Worm (Caenorhabditis elegans) whole organism, midembryonic: ENCODE results near the gene epg-4.

Experiments
- T22C8.4 ChIP-seq: fragments of 200-800 bp; sonication (Bioruptor generic); IDR thresholded peaks from 2 replicates; pipeline ENCODE4 v1.3.6; 2022; ENCODE audit warnings: missing genetic modification characterization, missing compliant biosample characterization
- cog-1 ChIP-seq: sonication (generic microtip); optimal IDR thresholded peaks from 2 replicates; lab custom pipeline; 2016; ENCODE audit warnings: missing genetic modification characterization, missing compliant biosample characterization
- flt-1 ChIP-seq: fragments of 200-800 bp; sonication (Bioruptor generic); IDR thresholded peaks from 2 replicates; pipeline ENCODE4 v1.3.6; 2022; ENCODE audit warnings: missing genetic modification characterization, missing compliant biosample characterization
- klf-2 ChIP-seq: fragments of 200-800 bp; sonication (Bioruptor generic); conservative IDR thresholded peaks from 2 replicates; pipeline ENCODE4 v1.3.6; 2022; ENCODE audit warnings: missing genetic modification reagents, missing genetic modification characterization, missing compliant biosample characterization
- med-1 ChIP-seq: sonication (generic microtip); optimal IDR thresholded peaks from 2 replicates; lab custom pipeline; 2017; ENCODE audit warnings: missing genetic modification characterization, mild to moderate bottlenecking, missing compliant biosample characterization, antibody characterized with exemption, missing genetic modification reagents; ENCODE audit not compliant: insufficient read depth
- ref-1 ChIP-seq: fragments of 200-800 bp; sonication (Bioruptor generic); conservative IDR thresholded peaks from 2 replicates; pipeline ENCODE4 v1.3.6; 2022; ENCODE audit warnings: missing genetic modification reagents, missing genetic modification characterization, missing compliant biosample characterization
- tab-1 ChIP-seq: fragments of 200-800 bp; sonication (Bioruptor generic); IDR thresholded peaks from 2 replicates; pipeline ENCODE4 v1.3.6; 2022; ENCODE audit warnings: missing genetic modification characterization, missing compliant biosample characterization
- ztf-23 ChIP-seq: fragments of 200-800 bp; sonication (Bioruptor generic); IDR thresholded peaks from 2 replicates; pipeline ENCODE4 v1.3.6; 2022; ENCODE audit warnings: missing genetic modification reagents, missing genetic modification characterization, missing compliant biosample characterization
- ztf-29 ChIP-seq: fragments of 200-800 bp; sonication (Bioruptor generic); IDR thresholded peaks from 2 replicates; pipeline ENCODE4 v1.3.6; 2022; ENCODE audit warnings: missing genetic modification reagents, missing genetic modification characterization, missing compliant biosample characterization

The epg-4 gene

DNA sequence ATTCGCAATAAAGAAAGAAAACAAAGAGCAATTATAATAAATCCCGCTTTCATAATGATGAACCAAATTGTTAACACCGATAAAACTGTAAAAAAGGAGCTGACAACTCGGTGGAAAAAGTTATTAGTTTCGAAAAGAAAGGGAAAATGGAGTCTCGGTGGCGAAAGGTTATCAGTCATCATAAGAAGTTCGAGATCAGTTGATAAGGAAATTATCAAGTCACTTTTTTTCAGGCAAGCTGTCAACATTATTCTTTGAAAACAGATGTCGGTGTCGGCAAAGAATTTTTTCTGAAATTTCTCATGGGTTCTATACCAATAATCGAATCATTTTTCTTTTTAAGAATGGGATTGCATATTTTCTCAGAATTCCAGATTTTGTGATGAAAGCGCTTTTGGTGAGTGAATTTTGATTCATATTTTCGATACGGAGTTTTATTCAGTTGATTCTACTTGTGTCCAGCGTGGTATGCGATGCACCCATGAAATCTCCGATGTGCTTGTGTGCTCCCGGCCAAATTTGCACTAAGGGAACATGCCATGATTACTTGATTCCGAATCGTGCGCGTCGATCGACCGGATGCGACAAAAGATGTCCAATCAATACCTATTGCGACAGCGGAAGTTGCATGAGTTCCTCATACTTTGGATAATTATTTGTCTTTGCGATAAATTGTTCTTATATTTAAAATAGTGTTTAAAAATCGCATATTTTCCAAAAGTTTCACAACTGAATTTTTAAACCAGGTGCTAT is 6.5 kb downstream of the epg-4 start, which contains the start of the genes F37C12.21 and F37C12.10:
Gene F37C12.21, plus strand, starts transcription at position 58 of the 753 bp plus-strand sequence.
Gene F37C12.10, minus strand, starts transcription at position 85 of the 753 bp plus-strand sequence.
- TF ChIP-seq flt-1 (GFP tag; lab: Robert Waterston, UW) (no peak), tab-1 (GFP tag; lab: Robert Waterston, UW) (no peak), ref-1 (GFP tag; lab: Robert Waterston, UW) (no peak), klf-2 (GFP tag; lab: Robert Waterston, UW) (no peak), cog-1 (tag; lab: Kevin White, UChicago) (no peak), T22C8.4 (GFP tag; lab: Robert Waterston, UW) (no peak), ztf-23 (GFP tag; lab: Robert Waterston, UW) (no peak), ztf-29 (GFP tag; lab: Robert Waterston, UW) (no peak), med-1 (GFP tag; lab: Kevin White, UChicago) (no peak)

- TF ChIP-seq ref-1 (GFP tag; lab: Robert Waterston, UW) (no peak), klf-2 (GFP tag; lab: Robert Waterston, UW) (no peak), tab-1 (GFP tag; lab: Robert Waterston, UW) (no peak), cog-1 (tag; lab: Kevin White, UChicago) (peak; percentile 34), ztf-23 (GFP tag; lab: Robert Waterston, UW) (peak; percentile 55; the same call in 1 of the 2 replicates), ztf-29 (GFP tag; lab: Robert Waterston, UW) (no peak), T22C8.4 (GFP tag; lab: Robert Waterston, UW) (no peak), med-1 (GFP tag; lab: Kevin White, UChicago) (no peak), flt-1 (GFP tag; lab: Robert Waterston, UW) (0 out of 2 replicates have a peak, but pooled peaks have one; percentile 4)
Observed at ce11 chrIII:7189581-7190128, 7.7 kb downstream of the epg-4 start, which contains the start of gene rps-21. Gene rps-21, minus strand, starts transcription at chrIII:7189631.

DNA sequence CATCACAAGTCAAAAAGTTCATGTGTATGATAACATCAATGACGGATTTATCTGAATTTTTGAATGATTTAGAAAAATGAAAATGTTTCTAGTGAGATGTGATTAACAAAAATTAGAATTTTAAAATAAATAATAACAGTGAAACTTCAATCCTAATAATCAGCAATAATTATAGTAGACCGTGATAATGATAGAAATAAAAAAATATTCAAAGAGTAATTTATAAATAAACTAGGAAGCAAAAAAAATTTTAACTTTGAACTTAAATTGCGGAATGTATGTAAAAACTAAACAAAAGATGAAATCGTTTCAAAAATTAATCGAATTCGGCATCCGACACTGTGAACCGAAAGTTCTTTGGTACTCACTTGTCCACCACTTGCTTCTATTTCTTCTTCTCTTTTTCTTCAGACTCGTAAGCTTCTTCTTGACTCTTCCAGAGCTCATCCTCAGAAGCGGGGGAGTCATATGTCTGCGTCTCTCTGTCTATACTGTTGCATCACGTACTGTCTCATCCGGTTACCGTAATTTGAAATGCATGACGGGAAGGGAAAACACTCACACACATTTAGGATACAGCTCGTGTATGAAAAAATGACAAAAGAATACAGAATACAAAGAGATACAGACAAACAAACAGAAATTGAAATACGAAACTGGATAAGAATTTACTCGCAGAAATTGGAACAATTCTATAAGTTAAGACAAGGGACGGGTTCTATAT is 11.1 kb downstream of the epg-4 start, which contains the start of gene mec-14:
Gene mec-14, minus strand, starts transcription at position 51 of the 724 bp plus-strand sequence.
- TF ChIP-seq cog-1 (tag; lab: Kevin White, UChicago): no peak
- TF ChIP-seq T22C8.4 (GFP tag; lab: Robert Waterston, UW): no peak
- TF ChIP-seq ztf-23 (GFP tag; lab: Robert Waterston, UW): no peak
- TF ChIP-seq ztf-29 (GFP tag; lab: Robert Waterston, UW): no peak
- no peak for TF ChIP-seq ref-1 (GFP tag; lab: Robert Waterston, UW)
- TF ChIP-seq tab-1 (GFP tag; lab: Robert Waterston, UW): no peak
- no peak for TF ChIP-seq flt-1 (GFP tag; lab: Robert Waterston, UW)
- TF ChIP-seq klf-2 (GFP tag; lab: Robert Waterston, UW): no peak
- no peak for TF ChIP-seq med-1 (GFP tag; lab: Kevin White, UChicago)

- TF ChIP-seq ztf-29 (GFP tag; lab: Robert Waterston, UW) (no peak), klf-2 (GFP tag; lab: Robert Waterston, UW) (no peak), cog-1 (tag; lab: Kevin White, UChicago) (no peak), tab-1 (GFP tag; lab: Robert Waterston, UW) (no peak), ref-1 (GFP tag; lab: Robert Waterston, UW) (no peak)
Observed at ce11 chrIII:7195325-7195724, 13.4 kb downstream of the epg-4 start, which contains the start of gene F37C12.18. Gene F37C12.18, minus strand, starts transcription at chrIII:7195425.

DNA sequence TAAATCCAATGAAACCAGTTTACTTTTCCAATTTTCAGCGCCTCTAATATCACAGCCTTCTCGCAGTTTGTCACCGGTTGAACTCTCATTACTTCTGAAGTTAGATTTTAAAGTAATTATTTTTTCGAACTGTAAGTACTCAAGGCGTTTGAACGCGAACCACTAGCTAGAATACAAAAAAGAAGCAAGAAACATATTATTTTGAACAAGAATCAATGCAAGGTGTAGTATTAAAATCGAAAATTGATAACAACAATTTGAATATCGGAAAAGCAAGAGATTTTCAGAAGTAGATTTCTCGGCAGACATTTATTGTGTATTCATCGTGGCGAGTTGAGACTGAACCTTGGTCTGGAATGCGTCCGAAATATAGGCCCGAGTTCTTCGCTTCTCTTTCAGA is 16.0 kb downstream of the epg-4 start, which contains the start of gene exos-9:
Gene exos-9, minus strand, starts transcription at position 101 of the 400 bp plus-strand sequence.
- TF ChIP-seq tab-1 (GFP tag; lab: Robert Waterston, UW) (no peak), flt-1 (GFP tag; lab: Robert Waterston, UW) (no peak), ref-1 (GFP tag; lab: Robert Waterston, UW) (no peak), klf-2 (GFP tag; lab: Robert Waterston, UW) (no peak), med-1 (GFP tag; lab: Kevin White, UChicago) (no peak), cog-1 (tag; lab: Kevin White, UChicago) (no peak), ztf-23 (GFP tag; lab: Robert Waterston, UW) (no peak), T22C8.4 (GFP tag; lab: Robert Waterston, UW) (no peak), ztf-29 (GFP tag; lab: Robert Waterston, UW) (no peak)

- TF ChIP-seq ztf-29 (GFP tag; lab: Robert Waterston, UW) (no peak), med-1 (GFP tag; lab: Kevin White, UChicago) (no peak), ztf-23 (GFP tag; lab: Robert Waterston, UW) (peak; percentile 74), flt-1 (GFP tag; lab: Robert Waterston, UW) (peak; percentile 84), T22C8.4 (GFP tag; lab: Robert Waterston, UW) (no peak; the same call in 1 of the 2 replicates), tab-1 (GFP tag; lab: Robert Waterston, UW) (no peak), cog-1 (tag; lab: Kevin White, UChicago) (peak; percentile 52), klf-2 (GFP tag; lab: Robert Waterston, UW) (peak; percentile 71; the same call in 1 of the 2 replicates), ref-1 (GFP tag; lab: Robert Waterston, UW) (no peak)
Observed at ce11 chrIII:7198838-7199237, 16.9 kb downstream of the epg-4 start, which contains the start of gene pfd-5. Gene pfd-5, minus strand, starts transcription at chrIII:7198884.

- TF ChIP-seq flt-1 (GFP tag; lab: Robert Waterston, UW) (no peak), tab-1 (GFP tag; lab: Robert Waterston, UW) (no peak), med-1 (GFP tag; lab: Kevin White, UChicago) (no peak), ztf-29 (GFP tag; lab: Robert Waterston, UW) (no peak), T22C8.4 (GFP tag; lab: Robert Waterston, UW) (no peak), ref-1 (GFP tag; lab: Robert Waterston, UW) (no peak), klf-2 (GFP tag; lab: Robert Waterston, UW) (no peak), cog-1 (tag; lab: Kevin White, UChicago) (no peak), ztf-23 (GFP tag; lab: Robert Waterston, UW) (no peak)
Observed at ce11 chrIII:7199467-7199866, 17.5 kb downstream of the epg-4 start.
